Worm (Caenorhabditis elegans) whole organism, L4 larva: Measurements from ENCODE around the gene C37C3.18.

ENCODE experiments used
- ceh-82 ChIP-seq: sonication (generic microtip); optimal IDR thresholded peaks from 2 replicates; lab custom pipeline; 2017; ENCODE audit warnings: missing biosample characterization, missing genetic modification characterization
- daf-19 ChIP-seq: fragments of 200-800 bp; sonication (Bioruptor generic); conservative IDR thresholded peaks from 2 replicates; pipeline ENCODE4 v1.3.6; 2022; ENCODE audit warnings: missing genetic modification characterization, missing compliant biosample characterization
- lsy-2 ChIP-seq, 2 experiments: fragments of 150-350 bp in 1 of 2; sonication (generic microtip) in 1 of 2; optimal IDR thresholded peaks; 2 replicates each; lab custom pipeline; 2014 to 2017; ENCODE audit warnings: missing biosample characterization in 2 of 2, missing genetic modification characterization in 2 of 2
- mxl-3 ChIP-seq: fragments of 200-800 bp; sonication (Bioruptor generic); optimal IDR thresholded peaks from 2 replicates; lab custom pipeline; 2018; ENCODE audit warnings: mild to moderate bottlenecking, missing genetic modification characterization, missing compliant biosample characterization
- nhr-237 ChIP-seq: sonication (generic microtip); optimal IDR thresholded peaks from 2 replicates; lab custom pipeline; 2017; ENCODE audit warnings: missing biosample characterization, missing genetic modification characterization
- zip-2 ChIP-seq: fragments of 150-350 bp; optimal IDR thresholded peaks from 2 replicates; lab custom pipeline; 2014; ENCODE audit warnings: missing biosample characterization, missing genetic modification characterization

ce11 chrV:7824138-7824537, 30.7 kb upstream of the C37C3.18 start:
- no peak for TF ChIP-seq lsy-2 (tag; optimal IDR thresholded peaks at IDR 0.05; lab: Kevin White, UChicago)
- TF ChIP-seq daf-19 (GFP tag; lab: Robert Waterston, UW): no peak
- no peak for TF ChIP-seq ceh-82 (tag; lab: Kevin White, UChicago)
- no peak for TF ChIP-seq nhr-237 (tag; lab: Kevin White, UChicago)
- no peak for TF ChIP-seq zip-2 (tag; lab: Kevin White, UChicago)
- no peak for TF ChIP-seq mxl-3 (GFP tag; lab: Kevin White, UChicago)
